Fruit fly (Drosophila melanogaster) whole organism, embryonic: ENCODE data around the gene Dh44.

Experiments
- CG10959 ChIP-seq: fragments of 200-800 bp; sonication (Bioruptor generic); IDR thresholded peaks from 2 replicates; pipeline ENCODE4 v1.3.6; 2022; ENCODE audit warnings: missing biosample characterization, missing genetic modification characterization
- CG11398 ChIP-seq: fragments of 200-800 bp; sonication (Bioruptor generic); optimal IDR thresholded peaks from 2 replicates; lab custom pipeline; 2016; ENCODE audit warnings: missing biosample characterization, missing genetic modification characterization
- CG15514 ChIP-seq: fragments of 200-800 bp; sonication (Bioruptor generic); optimal IDR thresholded peaks from 3 replicates; lab custom pipeline; 2017; ENCODE audit warnings: missing biosample characterization, missing genetic modification characterization, mild to moderate bottlenecking, moderate library complexity, missing genetic modification reagents
- CG7357 ChIP-seq: fragments of 200-800 bp; sonication (Bioruptor generic); IDR thresholded peaks from 3 replicates; pipeline ENCODE4 v1.3.6; 2022; ENCODE audit warnings: missing biosample characterization, missing genetic modification characterization
- HLH3B ChIP-seq: fragments of 200-800 bp; sonication (Bioruptor generic); IDR thresholded peaks from 2 replicates; pipeline ENCODE4 v1.3.6; 2022; ENCODE audit warnings: missing biosample characterization, missing genetic modification characterization
- HmgD ChIP-seq: fragments of 200-800 bp; sonication (Bioruptor generic); optimal IDR thresholded peaks from 3 replicates; lab custom pipeline; 2016; ENCODE audit warnings: missing biosample characterization, missing genetic modification characterization
- Lpt ChIP-seq: fragments of >200 bp; optimal IDR thresholded peaks from 2 replicates; lab custom pipeline; 2018; ENCODE audit warnings: missing biosample characterization, missing genetic modification characterization
- Scr ChIP-seq: fragments of 200-800 bp; sonication (Bioruptor generic); IDR thresholded peaks from 2 replicates; pipeline ENCODE4 v1.3.6; 2022; ENCODE audit warnings: missing biosample characterization, missing genetic modification characterization; ENCODE audit not compliant: partially characterized antibody
- Sin3A ChIP-seq: fragments of >200 bp; optimal IDR thresholded peaks from 2 replicates; lab custom pipeline; 2018
- dmrt99B ChIP-seq: fragments of 200-800 bp; sonication (Bioruptor generic); optimal IDR thresholded peaks from 2 replicates; lab custom pipeline; 2018; ENCODE audit warnings: missing biosample characterization, mild to moderate bottlenecking, missing genetic modification characterization, moderate library complexity
- otp ChIP-seq: fragments of 200-800 bp; sonication (Bioruptor generic); IDR thresholded peaks from 3 replicates; pipeline ENCODE4, ENCODE4 v1.3.6; 2022; ENCODE audit warnings: missing biosample characterization, missing genetic modification characterization
- sima ChIP-seq: fragments of 200-800 bp; sonication (Bioruptor generic); optimal IDR thresholded peaks from 2 replicates; lab custom pipeline; 2016; ENCODE audit warnings: missing biosample characterization, missing genetic modification characterization

DNA sequence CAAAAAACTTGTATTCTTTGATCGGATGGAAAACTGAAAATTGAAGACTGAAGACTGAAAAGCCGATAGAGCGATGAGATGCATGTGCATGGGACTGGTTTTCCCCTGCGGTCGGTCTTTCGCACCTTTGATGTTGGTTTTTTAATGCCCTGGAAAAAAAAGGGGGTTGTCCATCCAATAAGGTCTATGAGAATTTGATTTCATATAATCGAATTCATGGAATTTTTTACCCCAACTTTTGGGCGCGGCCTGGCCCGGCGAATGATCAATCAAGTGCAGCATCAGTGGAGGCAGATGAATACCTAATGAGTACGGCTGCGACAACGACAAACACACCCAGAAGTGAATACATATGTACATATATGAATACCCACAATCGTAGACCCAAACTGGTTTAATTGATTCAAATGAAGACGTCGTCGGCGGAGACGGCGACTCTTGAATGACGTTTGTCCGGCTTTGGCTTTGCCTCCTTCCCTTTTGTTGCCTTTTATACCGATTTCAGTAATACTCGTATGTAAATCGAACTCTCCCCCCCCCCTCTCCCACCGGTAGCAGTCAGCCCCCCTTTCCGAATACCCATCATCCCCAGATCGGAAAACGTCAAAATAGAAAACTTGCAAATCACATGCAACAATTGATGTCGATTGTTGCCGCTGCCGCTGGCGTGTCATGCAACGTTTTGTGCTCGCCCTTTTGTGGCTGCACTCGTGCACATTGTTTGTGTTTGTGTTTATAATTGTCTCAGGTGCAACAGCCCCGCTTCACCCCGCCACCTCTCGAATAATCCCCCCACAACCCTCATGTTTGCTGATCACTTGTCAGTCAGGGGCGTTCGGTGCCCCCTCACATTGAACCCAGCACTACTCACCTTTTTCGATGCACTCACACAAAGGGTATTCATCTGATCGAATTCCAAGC lies 34.7 kb upstream of the Dh44 start:
- TF ChIP-seq otp (GFP tag; lab: Robert Waterston, UW) (peak; percentile 40; the same call in 1 of the 3 replicates), dmrt99B (tag; lab: Kevin White, UChicago) (no peak), Sin3A (lab: Kevin White, UChicago) (no peak), CG15514 (no peak), HLH3B (GFP tag; lab: Robert Waterston, UW) (no peak), CG10959 (GFP tag; lab: Robert Waterston, UW) (no peak), sima (no peak), CG7357 (GFP tag; lab: Robert Waterston, UW) (no peak), Scr (GFP tag; lab: Robert Waterston, UW) (no peak), HmgD (GFP tag; lab: Kevin White, UChicago) (no peak), Lpt (GFP tag; lab: Kevin White, UChicago) (no peak), CG11398 (GFP tag; lab: Kevin White, UChicago) (no peak)
